Worm (Caenorhabditis elegans) whole organism, L4 larva: Measurements from ENCODE around the gene F44E5.15.

Experiments used
- R02D3.7 ChIP-seq: fragments of 150-350 bp; sonication (generic microtip); optimal IDR thresholded peaks from 3 replicates; lab custom pipeline; 2014; ENCODE audit warnings: missing biosample characterization, missing genetic modification characterization
- ZK546.5 ChIP-seq, 2 experiments: sonication (generic microtip); optimal IDR thresholded peaks; 2 replicates each; lab custom pipeline; 2017; ENCODE audit warnings: missing biosample characterization in 2 of 2, missing genetic modification characterization in 2 of 2
- lsy-2 ChIP-seq, 2 experiments: fragments of 150-350 bp in 1 of 2; sonication (generic microtip) in 1 of 2; optimal IDR thresholded peaks; 2 replicates each; lab custom pipeline; 2014 to 2017; ENCODE audit warnings: missing biosample characterization in 2 of 2, missing genetic modification characterization in 2 of 2
- mdl-1 ChIP-seq, 2 experiments: fragments of 150-350 bp in 1 of 2; sonication (generic microtip) in 1 of 2; optimal IDR thresholded peaks; 2 replicates each; lab custom pipeline; 2014 to 2017; ENCODE audit warnings: missing biosample characterization in 2 of 2, missing genetic modification characterization in 2 of 2
- pqm-1 ChIP-seq: sonication (generic microtip); optimal IDR thresholded peaks from 2 replicates; lab custom pipeline; 2017; ENCODE audit warnings: missing biosample characterization, missing genetic modification characterization
- unc-62 ChIP-seq, 3 experiments: fragments of 150-350 bp in 1 of 3; sonication (generic microtip); optimal IDR thresholded peaks in 2 of 3; peaks in 1 of 3; 1 replicate in 1 of 3; 2 replicates in 2 of 3; lab custom pipeline; 2014 to 2017; ENCODE audit warnings: missing biosample characterization in 3 of 3, missing genetic modification characterization in 3 of 3, missing genetic modification reagents in 3 of 3, missing genotype in 1 of 3

DNA sequence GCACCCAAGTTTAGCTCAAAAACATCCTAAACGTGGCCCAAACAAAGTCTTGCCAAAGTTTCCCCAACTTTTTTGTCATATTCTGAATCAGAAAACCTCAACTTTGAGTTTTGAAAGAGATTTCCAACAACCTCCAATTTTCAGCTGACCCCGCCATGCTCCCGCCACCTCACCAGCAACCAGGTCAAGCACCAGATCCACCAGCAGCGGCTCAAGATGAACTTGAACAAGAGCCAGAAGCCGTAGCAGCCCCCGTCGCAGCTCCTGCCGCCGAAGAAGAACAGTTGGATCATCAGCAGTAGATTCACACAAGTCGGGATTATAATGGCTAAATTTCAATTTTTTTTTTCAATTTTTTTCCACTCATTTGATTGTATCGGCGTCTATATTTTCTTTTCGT, 38.8 kb downstream of the F44E5.15 start:
- no peak for TF ChIP-seq unc-62 (GFP tag; optimal IDR thresholded peaks at IDR 0.05 in 1 of 2; lab: Kevin White, UChicago)
- TF ChIP-seq unc-62 (tag; optimal IDR thresholded peaks at IDR 0.05; lab: Kevin White, UChicago): no peak
- no peak for TF ChIP-seq mdl-1 (tag; optimal IDR thresholded peaks at IDR 0.05; lab: Kevin White, UChicago)
- no peak for TF ChIP-seq ZK546.5 (tag; optimal IDR thresholded peaks at IDR 0.05; lab: Kevin White, UChicago)
- no peak for TF ChIP-seq pqm-1
- TF ChIP-seq R02D3.7 (tag; lab: Kevin White, UChicago): no peak
- no peak for TF ChIP-seq lsy-2 (tag; optimal IDR thresholded peaks at IDR 0.05; lab: Kevin White, UChicago)
